Fruit fly (Drosophila melanogaster): Measurements from ENCODE around the gene Tk.

- TF ChIP-seq CG4496 (GFP tag; IDR thresholded peaks at IDR 0.05), result no peak
- TF ChIP-seq CG32121 (GFP tag; IDR thresholded peaks at IDR 0.05), result no peak
Observed at dm6 chr3R:11949387-11950029, 55.8 kb downstream of the Tk start, which contains the start of gene CG31211.
